Fruit fly (Drosophila melanogaster) S2 (cell line): Measurements from ENCODE around the gene CG46463.

Source experiments
- CG8478 ChIP-seq: fragments of >200 bp; optimal IDR thresholded peaks from 2 replicates; lab custom pipeline; 2018
- CTCF ChIP-seq, 2 experiments: fragments of >200 bp; optimal IDR thresholded peaks; 2 replicates each; lab custom pipeline; 2018

- TF ChIP-seq CTCF (optimal IDR thresholded peaks at IDR 0.05; lab: Kevin White, UChicago) (no peak), CG8478 (lab: Kevin White, UChicago) (no peak)
Observed at dm6 chr3L:3461119-3461518, at the start of gene CG46463, which contains the start of gene armi.
